Fruit fly (Drosophila melanogaster) whole organism, pupa: ENCODE results near the gene MsR1.
A peak's percentile ranks its signal among the peaks of the same experiment; 100 is the strongest.

ENCODE experiments used
- CG10348 ChIP-seq: fragments of 200-800 bp; sonication (Bioruptor generic); IDR thresholded peaks from 2 replicates; pipeline ENCODE4 v1.3.6; 2022; ENCODE audit warnings: missing biosample characterization, missing genetic modification characterization
- CG12605 ChIP-seq: fragments of 200-800 bp; sonication (Bioruptor generic); IDR thresholded peaks from 2 replicates; pipeline ENCODE4 v1.3.6; 2022; ENCODE audit warnings: missing biosample characterization, missing genetic modification characterization
- CG13204 ChIP-seq: fragments of 200-800 bp; sonication (Bioruptor generic); optimal IDR thresholded peaks from 2 replicates; lab custom pipeline; 2018; ENCODE audit warnings: missing biosample characterization, mild to moderate bottlenecking, missing genetic modification characterization, moderate library complexity
- CG14655 ChIP-seq: fragments of 200-800 bp; sonication (Bioruptor generic); optimal IDR thresholded peaks from 3 replicates; lab custom pipeline; 2017; ENCODE audit warnings: mild to moderate bottlenecking, missing biosample characterization, missing genetic modification reagents, missing genetic modification characterization
- CG15710 ChIP-seq: fragments of 200-800 bp; sonication (Bioruptor generic); optimal IDR thresholded peaks from 2 replicates; lab custom pipeline; 2018; ENCODE audit warnings: missing biosample characterization, mild to moderate bottlenecking, missing genetic modification characterization, moderate library complexity
- CG17806 ChIP-seq: fragments of 200-800 bp; sonication (Bioruptor generic); optimal IDR thresholded peaks from 2 replicates; lab custom pipeline; 2018; ENCODE audit warnings: missing biosample characterization, mild to moderate bottlenecking, missing genetic modification characterization, moderate library complexity
- CG32121 ChIP-seq: fragments of 200-800 bp; sonication (Bioruptor generic); IDR thresholded peaks from 2 replicates; pipeline ENCODE4 v1.3.6; 2022; ENCODE audit warnings: missing biosample characterization, missing genetic modification characterization
- CG34367 ChIP-seq: fragments of 200-800 bp; sonication (Bioruptor generic); optimal IDR thresholded peaks from 2 replicates; lab custom pipeline; 2018; ENCODE audit warnings: missing biosample characterization, mild to moderate bottlenecking, missing genetic modification characterization
- CG4496 ChIP-seq: fragments of 200-800 bp; sonication (Bioruptor generic); IDR thresholded peaks from 3 replicates; pipeline ENCODE4 v1.3.6; 2022; ENCODE audit warnings: missing biosample characterization, missing genetic modification characterization
- CG8159 ChIP-seq: fragments of 200-800 bp; sonication (Bioruptor generic); optimal IDR thresholded peaks from 3 replicates; lab custom pipeline; 2018; ENCODE audit warnings: missing biosample characterization, mild to moderate bottlenecking, missing genetic modification characterization, moderate library complexity
- CG8301 ChIP-seq: fragments of 200-800 bp; sonication (Bioruptor generic); optimal IDR thresholded peaks from 2 replicates; lab custom pipeline; 2018; ENCODE audit warnings: missing biosample characterization, mild to moderate bottlenecking, missing genetic modification characterization
- CG9948 ChIP-seq: fragments of 200-800 bp; sonication (Bioruptor generic); optimal IDR thresholded peaks from 2 replicates; lab custom pipeline; 2018; ENCODE audit warnings: missing biosample characterization, mild to moderate bottlenecking, missing genetic modification characterization, moderate library complexity
- D1 ChIP-seq: fragments of 200-800 bp; sonication (Bioruptor generic); optimal IDR thresholded peaks from 2 replicates; lab custom pipeline; 2018; ENCODE audit warnings: missing biosample characterization, mild to moderate bottlenecking, missing genetic modification characterization, moderate library complexity
- EcR ChIP-seq: fragments of 200-800 bp; sonication (Bioruptor generic); optimal IDR thresholded peaks from 3 replicates; lab custom pipeline; 2019; ENCODE audit warnings: missing biosample characterization, missing genetic modification characterization, mild to moderate bottlenecking, moderate library complexity, missing genetic modification reagents
- Ets98B ChIP-seq: fragments of 200-800 bp; sonication (Bioruptor generic); IDR thresholded peaks from 2 replicates; pipeline ENCODE4 v1.3.6; 2022; ENCODE audit warnings: missing biosample characterization, missing genetic modification characterization
- Pif1A ChIP-seq: fragments of 200-800 bp; sonication (Bioruptor generic); optimal IDR thresholded peaks from 3 replicates; lab custom pipeline; 2016; ENCODE audit warnings: missing biosample characterization, missing genetic modification characterization
- Pif1B ChIP-seq: fragments of 200-800 bp; sonication (Bioruptor generic); optimal IDR thresholded peaks from 3 replicates; lab custom pipeline; 2016; ENCODE audit warnings: missing biosample characterization, missing genetic modification characterization
- Snoo ChIP-seq: fragments of 200-800 bp; sonication (Bioruptor generic); optimal IDR thresholded peaks from 3 replicates; lab custom pipeline; 2017; ENCODE audit warnings: missing biosample characterization, mild to moderate bottlenecking, missing genetic modification characterization, inconsistent platforms
- fd96Ca ChIP-seq: fragments of 200-800 bp; sonication (Bioruptor generic); IDR thresholded peaks from 3 replicates; pipeline ENCODE4 v1.3.6; 2022; ENCODE audit warnings: missing biosample characterization, missing genetic modification characterization
- gl ChIP-seq: fragments of 200-800 bp; sonication (Bioruptor generic); optimal IDR thresholded peaks from 2 replicates; lab custom pipeline; 2018; ENCODE audit warnings: missing biosample characterization, mild to moderate bottlenecking, missing genetic modification characterization
- rn ChIP-seq: fragments of 200-800 bp; sonication (Bioruptor generic); IDR thresholded peaks from 2 replicates; pipeline ENCODE4 v1.3.6; 2022; ENCODE audit warnings: missing biosample characterization, missing genetic modification characterization

The MsR1 gene

dm6 chr3L:2322257-2322776 lies at the start of gene MsR1:
MsR1 (plus strand) TSS chr3L:2322693.
- TF ChIP-seq CG8159 (tag; lab: Kevin White, UChicago) (no peak), CG17806 (tag; lab: Kevin White, UChicago) (no peak), CG13204 (GFP tag; lab: Kevin White, UChicago) (no peak), Pif1A (GFP tag; lab: Kevin White, UChicago) (no peak), Pif1B (no peak), gl (no peak), CG32121 (no peak), Snoo (tag; lab: Kevin White, UChicago) (no peak), CG10348 (no peak), D1 (no peak), CG9948 (tag; lab: Kevin White, UChicago) (no peak), Ets98B (GFP tag; lab: Robert Waterston, UW) (no peak), CG34367 (tag; lab: Kevin White, UChicago) (no peak), fd96Ca (GFP tag; lab: Robert Waterston, UW) (no peak), CG15710 (tag; lab: Kevin White, UChicago) (no peak), CG4496 (GFP tag; lab: Robert Waterston, UW) (no peak), EcR (GFP tag; lab: Kevin White, UChicago) (no peak), CG8301 (tag; lab: Kevin White, UChicago) (no peak), CG12605 (GFP tag; lab: Robert Waterston, UW) (no peak)

dm6 chr3L:2273392-2273791 lies 49.1 kb upstream of the MsR1 start:
- no peak for TF ChIP-seq CG17806 (tag; lab: Kevin White, UChicago)
- no peak for TF ChIP-seq CG34367 (tag; lab: Kevin White, UChicago)
- no peak for TF ChIP-seq rn
- no peak for TF ChIP-seq CG15710 (tag; lab: Kevin White, UChicago)
- TF ChIP-seq fd96Ca (GFP tag; lab: Robert Waterston, UW) = no peak
- TF ChIP-seq Pif1B = no peak
- TF ChIP-seq CG8301 (tag; lab: Kevin White, UChicago) = no peak
- no peak for TF ChIP-seq CG14655 (GFP tag; lab: Kevin White, UChicago)
- no peak for TF ChIP-seq CG10348

- TF ChIP-seq D1 = no peak
- TF ChIP-seq Pif1B = no peak
- TF ChIP-seq rn = no peak
- TF ChIP-seq CG13204 (GFP tag; lab: Kevin White, UChicago) = no peak
- no peak for TF ChIP-seq gl
- TF ChIP-seq CG4496 (GFP tag; lab: Robert Waterston, UW) = no peak
- no peak for TF ChIP-seq CG17806 (tag; lab: Kevin White, UChicago)
- no peak for TF ChIP-seq CG34367 (tag; lab: Kevin White, UChicago)
- no peak for TF ChIP-seq CG15710 (tag; lab: Kevin White, UChicago)
- no peak for TF ChIP-seq CG12605 (GFP tag; lab: Robert Waterston, UW)
- TF ChIP-seq CG8301 (tag; lab: Kevin White, UChicago) = no peak
- no peak for TF ChIP-seq Snoo (tag; lab: Kevin White, UChicago)
- TF ChIP-seq CG32121 = no peak
- TF ChIP-seq CG10348 = no peak
- no peak for TF ChIP-seq Ets98B (GFP tag; lab: Robert Waterston, UW)
- no peak for TF ChIP-seq CG8159 (tag; lab: Kevin White, UChicago)
- TF ChIP-seq, all 21 proteins: peak for 0
Measured at dm6 chr3L:2276250-2276649, 46.2 kb upstream of the MsR1 start, which contains the start of gene yellow-g2. yellow-g2 (plus strand) TSS chr3L:2276550.

dm6 chr3L:2282506-2282905 lies 40.0 kb upstream of the MsR1 start, which contains the start of gene MsR2:
MsR2 (plus strand) TSS chr3L:2282883.
- no peak for TF ChIP-seq gl
- no peak for TF ChIP-seq Pif1B
- peak; percentile 90 for TF ChIP-seq CG12605 (GFP tag; lab: Robert Waterston, UW)
- TF ChIP-seq CG34367 (tag; lab: Kevin White, UChicago) = no peak
- peak; percentile 74; the same call in 2 of the 3 replicates for TF ChIP-seq CG4496 (GFP tag; lab: Robert Waterston, UW)
- no peak for TF ChIP-seq D1
- TF ChIP-seq fd96Ca (GFP tag; lab: Robert Waterston, UW) = no peak
- TF ChIP-seq EcR (GFP tag; lab: Kevin White, UChicago) = no peak
- TF ChIP-seq CG14655 (GFP tag; lab: Kevin White, UChicago) = peak; percentile 13
- no peak for TF ChIP-seq CG32121
- no peak for TF ChIP-seq CG15710 (tag; lab: Kevin White, UChicago)
- TF ChIP-seq CG8301 (tag; lab: Kevin White, UChicago) = no peak
- no peak for TF ChIP-seq Snoo (tag; lab: Kevin White, UChicago)
- no peak for TF ChIP-seq CG8159 (tag; lab: Kevin White, UChicago)
- TF ChIP-seq Ets98B (GFP tag; lab: Robert Waterston, UW) = 0 out of 2 replicates have a peak, but pooled peaks have one; percentile 11
- no peak for TF ChIP-seq rn
- TF ChIP-seq CG9948 (tag; lab: Kevin White, UChicago) = no peak
- TF ChIP-seq CG17806 (tag; lab: Kevin White, UChicago) = no peak

- no peak for TF ChIP-seq CG34367 (tag; lab: Kevin White, UChicago)
- TF ChIP-seq CG10348 = no peak
- TF ChIP-seq rn = no peak
- TF ChIP-seq CG15710 (tag; lab: Kevin White, UChicago) = no peak
- no peak for TF ChIP-seq CG17806 (tag; lab: Kevin White, UChicago)
Measured at dm6 chr3L:2325276-2325675, 2.8 kb downstream of the MsR1 start.

dm6 chr3L:2328804-2329203 lies 6.3 kb downstream of the MsR1 start:
- TF ChIP-seq CG9948 (tag; lab: Kevin White, UChicago) (no peak), CG17806 (tag; lab: Kevin White, UChicago) (no peak), Pif1B (no peak), CG12605 (GFP tag; lab: Robert Waterston, UW) (no peak), Pif1A (GFP tag; lab: Kevin White, UChicago) (no peak), rn (no peak), CG4496 (GFP tag; lab: Robert Waterston, UW) (no peak), EcR (GFP tag; lab: Kevin White, UChicago) (no peak), CG10348 (no peak), Snoo (tag; lab: Kevin White, UChicago) (no peak), Ets98B (GFP tag; lab: Robert Waterston, UW) (no peak), CG8301 (tag; lab: Kevin White, UChicago) (no peak), CG8159 (tag; lab: Kevin White, UChicago) (no peak), CG13204 (GFP tag; lab: Kevin White, UChicago) (no peak), D1 (no peak), fd96Ca (GFP tag; lab: Robert Waterston, UW) (no peak), CG34367 (tag; lab: Kevin White, UChicago) (no peak), CG32121 (no peak), gl (no peak)
